Fruit fly (Drosophila melanogaster) whole organism, wandering third instar larva: ENCODE measurements around the gene CG15747.

Experiments used
- Abd-B ChIP-seq: fragments of >200 bp; optimal IDR thresholded peaks from 2 replicates; lab custom pipeline; 2017; ENCODE audit warnings: missing biosample characterization, missing genetic modification characterization
- CG32264 ChIP-seq: fragments of 200-800 bp; sonication (Bioruptor generic); optimal IDR thresholded peaks from 2 replicates; lab custom pipeline; 2016; ENCODE audit warnings: missing biosample characterization, missing genetic modification characterization
- CrebA ChIP-seq: fragments of 200-800 bp; sonication (Bioruptor generic); optimal IDR thresholded peaks from 2 replicates; lab custom pipeline; 2016; ENCODE audit warnings: missing biosample characterization, mild to moderate bottlenecking, missing genetic modification characterization, borderline replicate concordance
- Dif ChIP-seq: fragments of 200-275, 200-300 bp; sonication (Bioruptor generic); optimal IDR thresholded peaks from 2 replicates; lab custom pipeline; 2018; ENCODE audit warnings: missing biosample characterization, missing genetic modification characterization; ENCODE audit not compliant: partially characterized antibody
- GATAd ChIP-seq: sonication (Bioruptor generic); optimal IDR thresholded peaks from 2 replicates; lab custom pipeline; 2016; ENCODE audit warnings: missing biosample characterization, missing genetic modification characterization
- HLH106 ChIP-seq: fragments of 200-800 bp; optimal IDR thresholded peaks from 3 replicates; lab custom pipeline; 2019; ENCODE audit warnings: missing biosample characterization, mild to moderate bottlenecking, missing genetic modification characterization, moderate library complexity
- Hr78 ChIP-seq: fragments of >200 bp; optimal IDR thresholded peaks from 2 replicates; lab custom pipeline; 2017; ENCODE audit warnings: missing biosample characterization, missing genetic modification characterization
- Hr83 ChIP-seq: fragments of 200-300 bp; sonication (Bioruptor generic); optimal IDR thresholded peaks from 2 replicates; lab custom pipeline; 2016; ENCODE audit warnings: missing biosample characterization, mild to moderate bottlenecking, missing genetic modification characterization, moderate library complexity; ENCODE audit not compliant: poor library complexity, severe bottlenecking
- Jra ChIP-seq: sonication (Bioruptor generic); optimal IDR thresholded peaks from 2 replicates; lab custom pipeline; 2016; ENCODE audit warnings: missing biosample characterization, missing genetic modification characterization
- Mio ChIP-seq: sonication (Bioruptor generic); optimal IDR thresholded peaks from 2 replicates; lab custom pipeline; 2016; ENCODE audit warnings: missing biosample characterization, missing genetic modification characterization
- Myc ChIP-seq: fragments of >200 bp; optimal IDR thresholded peaks from 2 replicates; lab custom pipeline; 2017
- N ChIP-seq: fragments of >200 bp; optimal IDR thresholded peaks from 2 replicates; lab custom pipeline; 2018; ENCODE audit warnings: missing biosample characterization, missing external identifiers, missing genetic modification characterization
- OdsH ChIP-seq: fragments of 200-800 bp; sonication (Bioruptor generic); optimal IDR thresholded peaks from 2 replicates; lab custom pipeline; 2016; ENCODE audit warnings: missing biosample characterization, mild to moderate bottlenecking, missing genetic modification characterization
- Rel ChIP-seq, 2 experiments: fragments of 200-800 bp; sonication (Bioruptor generic) in 1 of 2; optimal IDR thresholded peaks; 2 replicates in 1 of 2; 3 replicates in 1 of 2; lab custom pipeline; 2016 to 2019; ENCODE audit warnings: mild to moderate bottlenecking in 2 of 2, missing biosample characterization in 2 of 2, missing genetic modification characterization in 2 of 2, moderate library complexity in 1 of 2
- Sp1 ChIP-seq: fragments of 200-800 bp; sonication (Bioruptor generic); optimal IDR thresholded peaks from 3 replicates; lab custom pipeline; 2019; ENCODE audit warnings: missing biosample characterization, mild to moderate bottlenecking, missing genetic modification characterization, moderate library complexity
- Vsx2 ChIP-seq: fragments of 200-300, 225-300 bp; sonication (Bioruptor generic); optimal IDR thresholded peaks from 2 replicates; lab custom pipeline; 2018; ENCODE audit warnings: missing biosample characterization, missing genetic modification characterization; ENCODE audit not compliant: partially characterized antibody
- brk ChIP-seq: fragments of 200-800 bp; sonication (Bioruptor generic); optimal IDR thresholded peaks from 2 replicates; lab custom pipeline; 2016; ENCODE audit warnings: missing biosample characterization, mild to moderate bottlenecking, missing genetic modification characterization
- dl ChIP-seq, 2 experiments: fragments of 175-275, 200-275 bp in 1 of 2; fragments of 200-275 bp in 1 of 2; sonication (Bioruptor generic); optimal IDR thresholded peaks; lab custom pipeline; 2018; ENCODE audit warnings: mild to moderate bottlenecking in 2 of 2, missing biosample characterization in 2 of 2, missing genetic modification characterization in 2 of 2, moderate library complexity in 2 of 2; ENCODE audit not compliant: partially characterized antibody in 2 of 2, insufficient read depth in 1 of 2
- dmrt93B ChIP-seq: fragments of 200-800 bp; sonication (Bioruptor generic); optimal IDR thresholded peaks from 2 replicates; lab custom pipeline; 2018; ENCODE audit warnings: missing biosample characterization, mild to moderate bottlenecking, missing genetic modification characterization
- ey ChIP-seq: fragments of 200-800 bp; sonication (Bioruptor generic); optimal IDR thresholded peaks from 2 replicates; lab custom pipeline; 2016; ENCODE audit warnings: missing biosample characterization, missing genetic modification characterization
- foxo ChIP-seq, 2 experiments: fragments of 200-800 bp; sonication (Bioruptor generic); optimal IDR thresholded peaks; 2 replicates in 1 of 2; 3 replicates in 1 of 2; lab custom pipeline; 2016 to 2017; ENCODE audit warnings: missing biosample characterization in 2 of 2, missing genetic modification characterization in 2 of 2
- fru ChIP-seq: fragments of 200-800 bp; sonication (Bioruptor generic); optimal IDR thresholded peaks from 3 replicates; lab custom pipeline; 2016; ENCODE audit warnings: missing biosample characterization, mild to moderate bottlenecking, missing genetic modification characterization
- h ChIP-seq: fragments of 200-800 bp; sonication (Bioruptor generic); optimal IDR thresholded peaks from 3 replicates; lab custom pipeline; 2016; ENCODE audit warnings: missing biosample characterization, mild to moderate bottlenecking, missing genetic modification characterization
- jim ChIP-seq: fragments of 175-275, 200-325 bp; sonication (Bioruptor generic); optimal IDR thresholded peaks from 2 replicates; lab custom pipeline; 2016; ENCODE audit warnings: missing biosample characterization, mild to moderate bottlenecking, missing genetic modification characterization
- pan ChIP-seq: fragments of >200 bp; optimal IDR thresholded peaks from 2 replicates; lab custom pipeline; 2017
- psq ChIP-seq: fragments of 200-800 bp; sonication (Bioruptor generic); optimal IDR thresholded peaks from 3 replicates; lab custom pipeline; 2017; ENCODE audit warnings: missing biosample characterization, mild to moderate bottlenecking, missing genetic modification characterization, moderate library complexity
- sage ChIP-seq: fragments of 200-800 bp; sonication (Bioruptor generic); optimal IDR thresholded peaks from 2 replicates; lab custom pipeline; 2016; ENCODE audit warnings: missing biosample characterization, mild to moderate bottlenecking, missing genetic modification characterization
- sv ChIP-seq: fragments of 200-800 bp; sonication (Bioruptor generic); optimal IDR thresholded peaks from 3 replicates; lab custom pipeline; 2016; ENCODE audit warnings: missing biosample characterization, missing genetic modification characterization
- tai ChIP-seq: sonication (Bioruptor generic); optimal IDR thresholded peaks from 2 replicates; lab custom pipeline; 2016; ENCODE audit warnings: missing biosample characterization, missing genetic modification characterization
- usp ChIP-seq: fragments of >200 bp; optimal IDR thresholded peaks from 2 replicates; lab custom pipeline; 2017; ENCODE audit warnings: missing biosample characterization, missing genetic modification characterization
- woc ChIP-seq: sonication (Bioruptor generic); optimal IDR thresholded peaks from 2 replicates; lab custom pipeline; 2016; ENCODE audit warnings: missing biosample characterization, mild to moderate bottlenecking, missing genetic modification characterization

The CG15747 gene

DNA sequence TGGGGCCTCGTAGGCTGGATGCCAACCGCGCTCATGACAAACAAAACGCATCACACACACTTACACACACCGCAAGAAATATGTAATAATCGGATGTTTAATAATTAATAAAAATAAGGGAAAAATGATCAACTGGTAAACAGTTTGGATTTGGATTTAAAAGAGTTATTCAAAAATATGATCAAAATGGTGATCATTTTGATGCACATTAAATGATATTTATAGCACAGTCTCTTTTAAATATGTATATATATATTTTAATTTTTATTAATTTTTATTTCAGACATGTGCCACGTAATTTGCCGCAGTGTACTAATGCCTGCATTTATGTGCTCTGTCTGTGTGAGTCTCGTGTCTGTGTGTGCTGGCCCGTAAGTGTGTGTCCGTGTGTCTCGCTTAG lies 7.2 kb downstream of the CG15747 start:
- TF ChIP-seq Sp1 (GFP tag; lab: Kevin White, UChicago), result peak; percentile 26
- no peak for TF ChIP-seq fru (GFP tag; lab: Kevin White, UChicago)
- peak in 1 of 2 experiments; percentile 13 for TF ChIP-seq foxo (GFP tag; optimal IDR thresholded peaks at IDR 0.05; lab: Kevin White, UChicago)
- peak; percentile 43 for TF ChIP-seq HLH106 (tag; lab: Kevin White, UChicago)

DNA sequence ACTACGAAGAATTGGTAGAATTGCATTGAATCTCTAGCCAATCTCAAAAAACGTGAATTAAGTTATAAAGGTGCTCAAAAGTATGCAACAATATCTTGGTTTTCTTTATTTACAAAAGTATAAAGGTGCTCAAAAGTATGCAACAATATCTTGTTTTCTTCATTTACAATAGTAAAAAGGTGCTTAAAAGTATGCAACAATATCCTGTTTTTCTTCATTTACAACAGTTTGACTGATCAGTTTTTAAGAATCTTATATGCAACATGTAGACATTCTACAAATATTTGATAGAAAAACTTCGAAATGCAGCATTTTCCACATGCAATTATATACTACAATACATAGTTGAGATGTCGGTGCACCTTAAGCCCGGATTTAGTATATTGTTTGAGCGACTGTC lies 8.9 kb downstream of the CG15747 start:
- TF ChIP-seq fru (GFP tag; lab: Kevin White, UChicago) (no peak), OdsH (GFP tag; lab: Kevin White, UChicago) (no peak)

DNA sequence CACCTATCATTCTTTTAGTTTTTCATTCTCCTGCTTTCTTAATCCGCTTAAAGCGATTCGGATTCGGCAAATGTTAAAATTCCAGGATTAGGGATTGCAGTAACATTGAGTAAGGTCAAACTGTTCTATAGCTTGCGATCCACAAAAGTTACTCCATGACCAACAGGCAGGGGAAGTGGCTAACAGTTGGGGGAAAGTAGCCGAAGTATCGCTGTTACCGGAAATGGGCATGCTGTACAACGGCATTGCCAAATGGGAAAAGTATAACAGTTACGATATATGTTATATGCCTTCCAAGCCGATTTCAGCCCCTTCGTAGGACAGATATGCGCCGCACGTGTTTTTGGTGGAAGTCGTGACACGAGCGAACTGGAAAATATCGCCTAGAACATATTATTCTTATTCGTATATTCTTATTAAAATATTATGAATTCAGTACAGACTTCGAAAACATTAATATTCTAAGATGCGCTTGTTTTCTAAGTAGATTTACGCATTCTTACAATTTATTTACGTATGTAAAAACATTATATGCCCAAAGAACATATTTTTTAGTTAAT lies 20.2 kb downstream of the CG15747 start:
- TF ChIP-seq Myc (peak; percentile 40), woc (GFP tag; lab: Kevin White, UChicago) (peak; percentile 18), tai (no peak)

DNA sequence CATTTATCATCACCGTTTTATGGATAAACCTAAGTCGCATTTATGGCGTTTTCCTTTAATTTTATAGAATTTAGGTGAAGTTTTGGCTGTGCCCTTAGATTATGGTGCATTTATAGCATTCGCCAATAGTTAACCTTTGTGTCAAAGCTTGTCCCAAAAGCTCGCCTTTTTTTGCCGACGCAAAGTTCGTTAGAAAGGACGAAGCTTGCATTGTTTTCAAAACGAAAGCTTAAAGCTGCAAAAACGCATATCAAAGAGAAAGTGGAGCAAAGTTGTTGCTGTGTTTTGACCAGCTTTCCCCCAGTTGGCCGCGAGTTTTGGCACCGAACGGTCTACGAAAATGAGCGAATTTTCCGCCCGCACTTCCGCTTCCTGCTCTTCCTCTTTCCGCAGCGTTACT lies 20.8 kb downstream of the CG15747 start, which contains the start of gene Syt12:
Gene Syt12, plus strand, starts transcription at position 301 of the 400 bp plus-strand sequence.
- TF ChIP-seq h (GFP tag; lab: Kevin White, UChicago) (no peak), dl (GFP tag; optimal IDR thresholded peaks at IDR 0.05; lab: Kevin White, UChicago; ENCODE audit: insufficient read depth in 1 of 2, partially characterized antibody in 2 of 2) (no peak), Vsx2 (GFP tag; lab: Kevin White, UChicago) (no peak), Dif (GFP tag; lab: Kevin White, UChicago) (no peak), N (GFP tag; lab: Kevin White, UChicago) (no peak), Abd-B (GFP tag; lab: Kevin White, UChicago) (no peak), Jra (GFP tag; lab: Kevin White, UChicago) (no peak), Sp1 (GFP tag; lab: Kevin White, UChicago) (no peak), foxo (GFP tag; optimal IDR thresholded peaks at IDR 0.05; lab: Kevin White, UChicago) (no peak), brk (no peak), GATAd (GFP tag; lab: Kevin White, UChicago) (no peak), pan (lab: Kevin White, UChicago) (no peak), usp (GFP tag; lab: Kevin White, UChicago) (no peak), psq (no peak), sage (GFP tag; lab: Kevin White, UChicago) (no peak), jim (GFP tag; lab: Kevin White, UChicago) (no peak), Mio (GFP tag; lab: Kevin White, UChicago) (no peak)

DNA sequence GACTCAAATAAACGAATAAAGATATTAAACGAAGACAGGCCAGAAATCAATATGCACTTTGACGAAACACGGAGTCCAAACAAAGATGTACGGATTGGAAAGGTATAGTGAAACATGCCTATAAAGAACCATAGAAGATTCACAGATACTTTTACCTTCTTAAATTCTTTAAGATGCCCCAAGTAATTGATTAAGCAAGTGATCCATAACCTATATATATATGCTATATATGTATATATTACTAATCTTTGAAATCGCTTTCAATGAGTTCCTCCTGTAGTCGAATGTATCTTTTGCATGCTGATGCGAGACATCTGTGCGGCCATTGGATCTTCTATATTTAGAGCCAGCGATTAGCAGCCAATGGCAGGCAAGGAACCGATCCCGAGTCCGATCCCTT lies 30.0 kb downstream of the CG15747 start, which contains the start of gene dmrt11E:
Gene dmrt11E, plus strand, starts transcription at position 43 of the 400 bp plus-strand sequence.
- TF ChIP-seq Rel (GFP tag; optimal IDR thresholded peaks at IDR 0.05; lab: Kevin White, UChicago) (no peak), Rel (tag; optimal IDR thresholded peaks at IDR 0.05; lab: Kevin White, UChicago) (no peak), h (GFP tag; lab: Kevin White, UChicago) (peak; percentile 21), HLH106 (tag; lab: Kevin White, UChicago) (peak; percentile 31), dmrt93B (GFP tag; lab: Kevin White, UChicago) (no peak)

DNA sequence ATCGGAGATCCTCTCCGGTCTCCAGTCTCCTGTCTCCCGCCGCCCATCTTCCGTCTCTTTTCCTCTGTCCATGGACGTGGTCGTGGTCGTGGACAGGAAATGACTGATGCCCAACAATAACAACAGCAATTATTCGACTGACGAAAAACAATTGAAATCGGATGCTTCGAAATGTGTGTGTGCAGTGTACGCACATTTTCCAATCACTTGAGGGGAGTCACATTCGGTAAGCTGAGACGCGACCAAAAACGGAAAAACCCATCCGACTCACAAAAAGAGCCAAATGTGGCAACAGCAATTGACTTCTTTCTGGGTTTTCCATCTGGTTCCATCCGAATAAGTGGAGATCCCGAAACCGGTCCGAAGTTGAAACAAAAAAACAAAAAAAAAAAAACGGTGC lies 31.3 kb downstream of the CG15747 start:
- TF ChIP-seq Rel (GFP tag; optimal IDR thresholded peaks at IDR 0.05; lab: Kevin White, UChicago), result no peak
- TF ChIP-seq Rel (tag; optimal IDR thresholded peaks at IDR 0.05; lab: Kevin White, UChicago), result no peak
- no peak for TF ChIP-seq Hr83 (GFP tag; lab: Kevin White, UChicago)
- no peak for TF ChIP-seq CrebA (GFP tag; lab: Kevin White, UChicago)
- TF ChIP-seq GATAd (GFP tag; lab: Kevin White, UChicago), result no peak
- no peak for TF ChIP-seq ey
- TF ChIP-seq OdsH (GFP tag; lab: Kevin White, UChicago), result no peak
- TF ChIP-seq brk, result no peak
- no peak for TF ChIP-seq CG32264 (GFP tag; lab: Kevin White, UChicago)
- TF ChIP-seq Abd-B (GFP tag; lab: Kevin White, UChicago), result no peak
- no peak for TF ChIP-seq dmrt93B (GFP tag; lab: Kevin White, UChicago)
- TF ChIP-seq woc (GFP tag; lab: Kevin White, UChicago), result no peak
- TF ChIP-seq sv, result no peak
- no peak for TF ChIP-seq Vsx2 (GFP tag; lab: Kevin White, UChicago)
- no peak for TF ChIP-seq N (GFP tag; lab: Kevin White, UChicago)
- TF ChIP-seq pan (lab: Kevin White, UChicago), result no peak
- TF ChIP-seq Hr78, result no peak
- TF ChIP-seq sage (GFP tag; lab: Kevin White, UChicago), result no peak
